Worm (Caenorhabditis elegans) whole organism, mixed stage, embryonic: ENCODE measurements around the gene C24H10.2.

Experiments
- M03D4.4 ChIP-seq: sonication (generic microtip); optimal IDR thresholded peaks from 2 replicates; lab custom pipeline; 2017; ENCODE audit warnings: mild to moderate bottlenecking, missing genetic modification characterization, missing compliant biosample characterization
- bed-3 ChIP-seq: fragments of 200-800 bp; sonication (Bioruptor generic); optimal IDR thresholded peaks from 3 replicates; lab custom pipeline; 2018; ENCODE audit warnings: mild to moderate bottlenecking, missing genetic modification characterization, moderate library complexity, missing compliant biosample characterization
- ceh-39 ChIP-seq: fragments of 150-350 bp; optimal IDR thresholded peaks from 2 replicates; lab custom pipeline; 2014; ENCODE audit warnings: missing biosample characterization, missing genetic modification characterization
- ceh-43 ChIP-seq: fragments of 200-800 bp; sonication (Bioruptor generic); optimal IDR thresholded peaks from 2 replicates; lab custom pipeline; 2018; ENCODE audit warnings: mild to moderate bottlenecking, missing genetic modification characterization, moderate library complexity, missing compliant biosample characterization
- ceh-83 ChIP-seq: fragments of 200-800 bp; sonication (Bioruptor generic); optimal IDR thresholded peaks from 2 replicates; lab custom pipeline; 2018; ENCODE audit warnings: mild to moderate bottlenecking, missing genetic modification characterization, missing compliant biosample characterization
- ces-1 ChIP-seq: fragments of 150-350 bp; optimal IDR thresholded peaks from 2 replicates; lab custom pipeline; 2014; ENCODE audit warnings: missing biosample characterization, missing genetic modification reagents, missing genetic modification characterization
- cnd-1 ChIP-seq: fragments of 200-800 bp; sonication (Bioruptor generic); optimal IDR thresholded peaks from 2 replicates; lab custom pipeline; 2018; ENCODE audit warnings: mild to moderate bottlenecking, missing genetic modification characterization, missing compliant biosample characterization
- drap-1 ChIP-seq: fragments of 200-800 bp; sonication (Bioruptor generic); optimal IDR thresholded peaks from 3 replicates; lab custom pipeline; 2018; ENCODE audit warnings: mild to moderate bottlenecking, missing genetic modification characterization, missing compliant biosample characterization
- elt-1 ChIP-seq: sonication (generic microtip); optimal IDR thresholded peaks from 2 replicates; lab custom pipeline; 2017; ENCODE audit warnings: missing genetic modification characterization, mild to moderate bottlenecking, missing compliant biosample characterization, antibody characterized with exemption, moderate library complexity, borderline replicate concordance; ENCODE audit not compliant: insufficient read depth
- elt-3 ChIP-seq: fragments of 150-350 bp; optimal IDR thresholded peaks from 2 replicates; lab custom pipeline; 2014; ENCODE audit warnings: missing biosample characterization, missing genetic modification characterization
- flh-1 ChIP-seq: fragments of 200-800 bp; sonication (Bioruptor generic); optimal IDR thresholded peaks from 2 replicates; lab custom pipeline; 2018; ENCODE audit warnings: mild to moderate bottlenecking, missing genetic modification characterization, moderate library complexity, missing compliant biosample characterization
- ham-2 ChIP-seq: fragments of 200-800 bp; sonication (Bioruptor generic); optimal IDR thresholded peaks from 2 replicates; lab custom pipeline; 2018; ENCODE audit warnings: mild to moderate bottlenecking, missing genetic modification characterization, missing compliant biosample characterization
- hlh-1 ChIP-seq: fragments of 150-350 bp; optimal IDR thresholded peaks from 2 replicates; lab custom pipeline; 2014; ENCODE audit warnings: missing biosample characterization, missing genetic modification reagents, missing genetic modification characterization
- lin-13 ChIP-seq: fragments of 150-350 bp; optimal IDR thresholded peaks from 2 replicates; lab custom pipeline; 2014; ENCODE audit warnings: missing biosample characterization, missing genetic modification characterization
- lin-32 ChIP-seq: fragments of 200-800 bp; sonication (Bioruptor generic); optimal IDR thresholded peaks from 2 replicates; lab custom pipeline; 2018; ENCODE audit warnings: mild to moderate bottlenecking, missing genetic modification characterization, missing compliant biosample characterization
- lsy-2 ChIP-seq: fragments of 150-350 bp; optimal IDR thresholded peaks from 2 replicates; lab custom pipeline; 2014; ENCODE audit warnings: missing biosample characterization, missing genetic modification characterization
- mep-1 ChIP-seq: fragments of 150-350 bp; optimal IDR thresholded peaks from 2 replicates; lab custom pipeline; 2017; ENCODE audit warnings: missing biosample characterization, missing genetic modification reagents, missing genetic modification characterization, inconsistent platforms
- mls-2 ChIP-seq: sonication (generic microtip); optimal IDR thresholded peaks from 2 replicates; lab custom pipeline; 2016; ENCODE audit warnings: mild to moderate bottlenecking, missing genetic modification characterization, moderate library complexity, missing compliant biosample characterization
- nhr-12 ChIP-seq: fragments of 150-350 bp; optimal IDR thresholded peaks from 2 replicates; lab custom pipeline; 2014; ENCODE audit warnings: missing biosample characterization, missing genetic modification characterization
- nhr-2 ChIP-seq: fragments of 150-350 bp; optimal IDR thresholded peaks from 2 replicates; lab custom pipeline; 2014; ENCODE audit warnings: missing biosample characterization, missing genetic modification characterization
- nhr-237 ChIP-seq: fragments of 150-350 bp; optimal IDR thresholded peaks from 2 replicates; lab custom pipeline; 2014; ENCODE audit warnings: missing biosample characterization, missing genetic modification characterization
- nhr-28 ChIP-seq: fragments of 150-350 bp; optimal IDR thresholded peaks from 2 replicates; lab custom pipeline; 2014; ENCODE audit warnings: missing biosample characterization, missing genetic modification characterization
- nhr-76 ChIP-seq: sonication (generic microtip); optimal IDR thresholded peaks from 2 replicates; lab custom pipeline; 2017; ENCODE audit warnings: missing biosample characterization, missing genetic modification characterization
- sem-2 ChIP-seq: fragments of 200-800 bp; sonication (Bioruptor generic); optimal IDR thresholded peaks from 2 replicates; lab custom pipeline; 2018; ENCODE audit warnings: mild to moderate bottlenecking, missing genetic modification characterization, missing compliant biosample characterization
- snpc-4 ChIP-seq: fragments of 150-350 bp; optimal IDR thresholded peaks from 2 replicates; lab custom pipeline; 2014; ENCODE audit warnings: missing biosample characterization, missing genetic modification characterization
- sptf-1 ChIP-seq: sonication (generic microtip); optimal IDR thresholded peaks from 2 replicates; lab custom pipeline; 2017; ENCODE audit warnings: mild to moderate bottlenecking, missing genetic modification characterization, moderate library complexity, missing compliant biosample characterization
- tbx-8 ChIP-seq: fragments of 200-800 bp; sonication (Bioruptor generic); optimal IDR thresholded peaks from 2 replicates; lab custom pipeline; 2018; ENCODE audit warnings: mild to moderate bottlenecking, missing genetic modification characterization, moderate library complexity, missing compliant biosample characterization
- unc-120 ChIP-seq: sonication (generic microtip); optimal IDR thresholded peaks from 2 replicates; lab custom pipeline; 2017; ENCODE audit warnings: missing genetic modification characterization, missing compliant biosample characterization; ENCODE audit not compliant: poor library complexity, severe bottlenecking
- unc-39 ChIP-seq: fragments of 150-350 bp; optimal IDR thresholded peaks from 2 replicates; lab custom pipeline; 2014; ENCODE audit warnings: missing biosample characterization, missing genetic modification characterization
- unc-62 ChIP-seq: fragments of 150-350 bp; optimal IDR thresholded peaks from 2 replicates; lab custom pipeline; 2014; ENCODE audit warnings: missing biosample characterization, missing genetic modification reagents, missing genetic modification characterization
- zip-8 ChIP-seq: fragments of 150-350 bp; optimal IDR thresholded peaks from 2 replicates; lab custom pipeline; 2014; ENCODE audit warnings: missing biosample characterization, missing genetic modification characterization
- ztf-11 ChIP-seq: fragments of 150-350 bp; optimal IDR thresholded peaks from 2 replicates; lab custom pipeline; 2014; ENCODE audit warnings: missing biosample characterization, missing genetic modification characterization

The C24H10.2 gene

ce11 chrX:5085465-5085864, 21.1 kb downstream of the C24H10.2 start (continued):
- TF ChIP-seq tbx-8 = peak; percentile 92

ce11 chrX:5086212-5086611, 21.8 kb downstream of the C24H10.2 start:
- TF ChIP-seq mep-1 (tag; lab: Kevin White, UChicago) (peak; percentile 14), hlh-1 (tag; lab: Kevin White, UChicago) (no peak)

- TF ChIP-seq nhr-237 (tag; lab: Kevin White, UChicago) (no peak), ham-2 (GFP tag; lab: Kevin White, UChicago) (no peak), nhr-12 (tag; lab: Kevin White, UChicago) (no peak), lin-13 (tag; lab: Kevin White, UChicago) (no peak), snpc-4 (tag; lab: Kevin White, UChicago) (no peak), sptf-1 (tag; lab: Kevin White, UChicago) (no peak), tbx-8 (no peak), unc-62 (GFP tag; lab: Kevin White, UChicago) (no peak), lsy-2 (tag; lab: Kevin White, UChicago) (no peak), sem-2 (GFP tag; lab: Kevin White, UChicago) (no peak), unc-120 (no peak), elt-1 (tag; lab: Kevin White, UChicago) (no peak), nhr-76 (no peak), flh-1 (GFP tag; lab: Kevin White, UChicago) (no peak), ztf-11 (tag; lab: Kevin White, UChicago) (no peak), mep-1 (tag; lab: Kevin White, UChicago) (no peak), nhr-2 (tag; lab: Kevin White, UChicago) (no peak), bed-3 (no peak), mls-2 (no peak), hlh-1 (tag; lab: Kevin White, UChicago) (no peak)
Observed at ce11 chrX:5087366-5087891, 23.0 kb downstream of the C24H10.2 start, which contains the start of gene pnk-4. Gene pnk-4, plus strand, starts transcription at chrX:5087841.

- TF ChIP-seq ceh-83 (GFP tag; lab: Kevin White, UChicago) (no peak), M03D4.4 (tag; lab: Kevin White, UChicago) (no peak), unc-120 (no peak), cnd-1 (tag; lab: Kevin White, UChicago) (no peak), hlh-1 (tag; lab: Kevin White, UChicago) (no peak), zip-8 (tag; lab: Kevin White, UChicago) (no peak), drap-1 (no peak), nhr-12 (tag; lab: Kevin White, UChicago) (no peak), ceh-43 (GFP tag; lab: Kevin White, UChicago) (no peak), nhr-28 (tag; lab: Kevin White, UChicago) (no peak), mls-2 (no peak), nhr-2 (tag; lab: Kevin White, UChicago) (no peak), lin-13 (tag; lab: Kevin White, UChicago) (no peak), ztf-11 (tag; lab: Kevin White, UChicago) (no peak), elt-3 (no peak), lsy-2 (tag; lab: Kevin White, UChicago) (no peak), sptf-1 (tag; lab: Kevin White, UChicago) (no peak), lin-32 (GFP tag; lab: Kevin White, UChicago) (no peak), snpc-4 (tag; lab: Kevin White, UChicago) (no peak)
- TF ChIP-seq, all 35 proteins: peak for 0
Observed at ce11 chrX:5093997-5094396, 29.6 kb downstream of the C24H10.2 start.

- TF ChIP-seq ceh-83 (GFP tag; lab: Kevin White, UChicago) (no peak), unc-39 (tag; lab: Kevin White, UChicago) (no peak), elt-1 (tag; lab: Kevin White, UChicago) (no peak), tbx-8 (no peak), ceh-39 (no peak), cnd-1 (tag; lab: Kevin White, UChicago) (no peak), mls-2 (no peak), nhr-237 (tag; lab: Kevin White, UChicago) (no peak), ces-1 (GFP tag; lab: Kevin White, UChicago) (no peak), nhr-12 (tag; lab: Kevin White, UChicago) (no peak), lin-32 (GFP tag; lab: Kevin White, UChicago) (no peak)
- TF ChIP-seq, all 35 proteins: peak for 0
Observed at ce11 chrX:5096967-5097366, 32.6 kb downstream of the C24H10.2 start, which contains the start of gene acn-1. Gene acn-1, minus strand, starts transcription at chrX:5097067.
